Worm (Caenorhabditis elegans) whole organism, L4 larva: ENCODE results near the gene F14H12.6.

Source experiments
- F26F4.8 ChIP-seq: fragments of 200-800 bp; sonication (Bioruptor generic); conservative IDR thresholded peaks from 2 replicates; pipeline ENCODE4 v1.3.6; 2022; ENCODE audit warnings: missing genetic modification characterization, missing compliant biosample characterization
- F37D6.2 ChIP-seq: sonication (generic microtip); optimal IDR thresholded peaks from 2 replicates; lab custom pipeline; 2016; ENCODE audit warnings: mild to moderate bottlenecking, missing genetic modification characterization, missing compliant biosample characterization
- Y48G9A.11 ChIP-seq: fragments of 200-800 bp; sonication (Bioruptor generic); IDR thresholded peaks from 2 replicates; pipeline ENCODE4 v1.3.6; 2022; ENCODE audit warnings: missing genetic modification reagents, missing genetic modification characterization, missing compliant biosample characterization
- Y5F2A.4 ChIP-seq: fragments of 200-800 bp; sonication (Bioruptor generic); optimal IDR thresholded peaks from 2 replicates; lab custom pipeline; 2018; ENCODE audit warnings: mild to moderate bottlenecking, missing genetic modification characterization, missing compliant biosample characterization
- ZK337.2 ChIP-seq: fragments of 200-800 bp; sonication (Bioruptor generic); IDR thresholded peaks from 2 replicates; pipeline ENCODE4 v1.3.6; 2022; ENCODE audit warnings: missing genetic modification reagents, missing genetic modification characterization, missing compliant biosample characterization
- ZK546.5 ChIP-seq, 2 experiments: sonication (generic microtip); optimal IDR thresholded peaks; 2 replicates each; lab custom pipeline; 2017; ENCODE audit warnings: missing biosample characterization in 2 of 2, missing genetic modification characterization in 2 of 2
- aha-1 ChIP-seq: fragments of 150-350 bp; peaks from one replicate; lab custom pipeline; 2014; ENCODE audit warnings: missing biosample characterization, missing genetic modification characterization
- aly-2 ChIP-seq: sonication (generic microtip); optimal IDR thresholded peaks from 2 replicates; lab custom pipeline; 2018; ENCODE audit warnings: missing biosample characterization, missing genetic modification characterization
- ama-1 ChIP-seq: fragments of 150-350 bp; optimal IDR thresholded peaks from 2 replicates; lab custom pipeline; 2014; ENCODE audit warnings: inconsistent platforms, mixed read lengths
- ceh-20 ChIP-seq: fragments of 200-800 bp; sonication (Bioruptor generic); IDR thresholded peaks from 2 replicates; pipeline ENCODE4 v1.3.6; 2022; ENCODE audit warnings: missing genetic modification reagents, missing genetic modification characterization, missing compliant biosample characterization
- ceh-44 ChIP-seq: fragments of 200-800 bp; sonication (Bioruptor generic); IDR thresholded peaks from 2 replicates; pipeline ENCODE4 v1.3.6; 2022; ENCODE audit warnings: missing genetic modification reagents, missing genetic modification characterization, missing compliant biosample characterization
- ceh-82 ChIP-seq: sonication (generic microtip); optimal IDR thresholded peaks from 2 replicates; lab custom pipeline; 2017; ENCODE audit warnings: missing biosample characterization, missing genetic modification characterization
- ces-1 ChIP-seq: fragments of 150-350 bp; sonication (generic microtip); optimal IDR thresholded peaks from 4 replicates; lab custom pipeline; 2014; ENCODE audit warnings: missing biosample characterization, missing genetic modification reagents, missing genetic modification characterization
- ctbp-1 ChIP-seq: fragments of 200-800 bp; sonication (Bioruptor generic); IDR thresholded peaks from 2 replicates; pipeline ENCODE4 v1.3.6; 2022; ENCODE audit warnings: missing genetic modification reagents, missing genetic modification characterization, missing compliant biosample characterization
- daf-16 ChIP-seq, 3 experiments: sonication (generic microtip); optimal IDR thresholded peaks; 2 replicates each; lab custom pipeline; 2016 to 2017; ENCODE audit warnings: missing genetic modification characterization in 3 of 3, missing genetic modification reagents in 3 of 3, mild to moderate bottlenecking in 2 of 3, missing compliant biosample characterization in 2 of 3, missing biosample characterization in 1 of 3, moderate library complexity in 1 of 3
- daf-8 ChIP-seq: fragments of 200-800 bp; sonication (Bioruptor generic); IDR thresholded peaks from 2 replicates; pipeline ENCODE4 v1.3.6; 2022; ENCODE audit warnings: missing genetic modification characterization, missing compliant biosample characterization
- dmd-6 ChIP-seq: fragments of 200-800 bp; sonication (Bioruptor generic); IDR thresholded peaks from 2 replicates; pipeline ENCODE4 v1.3.6; 2022; ENCODE audit warnings: missing genetic modification reagents, missing genetic modification characterization, missing compliant biosample characterization
- dpl-1 ChIP-seq: fragments of 150-350 bp; optimal IDR thresholded peaks from 2 replicates; lab custom pipeline; 2014; ENCODE audit warnings: missing biosample characterization, missing genetic modification reagents, missing genetic modification characterization
- dve-1 ChIP-seq: sonication (generic microtip); optimal IDR thresholded peaks from 2 replicates; lab custom pipeline; 2017; ENCODE audit warnings: antibody characterized with exemption, mild to moderate bottlenecking, missing genetic modification characterization, missing compliant biosample characterization; ENCODE audit not compliant: insufficient read depth
- egl-27 ChIP-seq: sonication (generic microtip); optimal IDR thresholded peaks from 3 replicates; lab custom pipeline; 2017; ENCODE audit warnings: missing biosample characterization, missing genetic modification reagents, missing genetic modification characterization
- fkh-10 ChIP-seq: fragments of 150-350 bp; optimal IDR thresholded peaks from 2 replicates; lab custom pipeline; 2014; ENCODE audit warnings: missing biosample characterization, missing genetic modification reagents, missing genetic modification characterization
- fos-1 ChIP-seq: fragments of 150-350 bp; optimal IDR thresholded peaks from 2 replicates; lab custom pipeline; 2014; ENCODE audit warnings: missing biosample characterization, missing genetic modification characterization
- hlh-11 ChIP-seq: fragments of 200-800 bp; sonication (Bioruptor generic); optimal IDR thresholded peaks from 2 replicates; lab custom pipeline; 2018; ENCODE audit warnings: mild to moderate bottlenecking, missing genetic modification characterization, missing compliant biosample characterization
- hmg-1.1 ChIP-seq: fragments of 200-800 bp; sonication (Bioruptor generic); IDR thresholded peaks from 2 replicates; pipeline ENCODE4 v1.3.6; 2022; ENCODE audit warnings: missing genetic modification reagents, missing genetic modification characterization, missing compliant biosample characterization
- jun-1 ChIP-seq: fragments of 150-350 bp; optimal IDR thresholded peaks from 2 replicates; lab custom pipeline; 2014; ENCODE audit warnings: missing biosample characterization, missing genetic modification reagents, missing genetic modification characterization
- lin-29 ChIP-seq: fragments of 200-800 bp; sonication (Bioruptor generic); IDR thresholded peaks from 2 replicates; pipeline ENCODE4 v1.3.6; 2022; ENCODE audit warnings: missing genetic modification reagents, missing genetic modification characterization, missing compliant biosample characterization
- lir-3 ChIP-seq: sonication (generic microtip); optimal IDR thresholded peaks from 2 replicates; lab custom pipeline; 2016; ENCODE audit warnings: mild to moderate bottlenecking, missing genetic modification characterization, missing compliant biosample characterization
- lsy-2 ChIP-seq, 2 experiments: fragments of 150-350 bp in 1 of 2; sonication (generic microtip) in 1 of 2; optimal IDR thresholded peaks; 2 replicates each; lab custom pipeline; 2014 to 2017; ENCODE audit warnings: missing biosample characterization in 2 of 2, missing genetic modification characterization in 2 of 2
- madf-5 ChIP-seq, 2 experiments: fragments of 200-800 bp; sonication (Bioruptor generic); IDR thresholded peaks; 2 replicates each; pipeline ENCODE4 v1.3.6; 2022; ENCODE audit warnings: missing compliant biosample characterization in 2 of 2, missing genetic modification characterization in 2 of 2
- mdt-29 ChIP-seq: fragments of 200-800 bp; sonication (Bioruptor generic); IDR thresholded peaks from 2 replicates; pipeline ENCODE4 v1.3.6; 2022; ENCODE audit warnings: missing genetic modification reagents, missing genetic modification characterization, missing compliant biosample characterization
- mep-1 ChIP-seq: fragments of 150-350 bp; sonication (generic microtip); optimal IDR thresholded peaks from 3 replicates; lab custom pipeline; 2014; ENCODE audit warnings: missing biosample characterization, missing genetic modification characterization
- mxl-2 ChIP-seq: fragments of 200-800 bp; sonication (Bioruptor generic); conservative IDR thresholded peaks from 2 replicates; pipeline ENCODE4 v1.3.6; 2022; ENCODE audit warnings: missing genetic modification reagents, missing genetic modification characterization, missing compliant biosample characterization
- mxl-3 ChIP-seq: fragments of 200-800 bp; sonication (Bioruptor generic); optimal IDR thresholded peaks from 2 replicates; lab custom pipeline; 2018; ENCODE audit warnings: mild to moderate bottlenecking, missing genetic modification characterization, missing compliant biosample characterization
- nhr-11 ChIP-seq: fragments of 150-350 bp; optimal IDR thresholded peaks from 2 replicates; lab custom pipeline; 2014; ENCODE audit warnings: missing biosample characterization, missing genetic modification characterization
- nhr-28 ChIP-seq: fragments of 150-350 bp; optimal IDR thresholded peaks from 2 replicates; lab custom pipeline; 2014; ENCODE audit warnings: missing biosample characterization, missing genetic modification characterization
- nhr-42 ChIP-seq: fragments of 200-800 bp; sonication (Bioruptor generic); IDR thresholded peaks from 2 replicates; pipeline ENCODE4 v1.3.6; 2022; ENCODE audit warnings: missing genetic modification characterization, missing compliant biosample characterization
- nhr-76 ChIP-seq: fragments of 150-350 bp; optimal IDR thresholded peaks from 2 replicates; lab custom pipeline; 2014; ENCODE audit warnings: missing biosample characterization, missing genetic modification characterization
- rbr-2 ChIP-seq: sonication (generic microtip); optimal IDR thresholded peaks from 2 replicates; lab custom pipeline; 2016; ENCODE audit warnings: missing genotype, missing genetic modification characterization, missing compliant biosample characterization
- sdz-12 ChIP-seq: fragments of 200-800 bp; sonication (Bioruptor generic); optimal IDR thresholded peaks from 2 replicates; lab custom pipeline; 2018; ENCODE audit warnings: mild to moderate bottlenecking, missing genetic modification characterization, missing compliant biosample characterization
- tag-97 ChIP-seq: fragments of 200-800 bp; sonication (Bioruptor generic); IDR thresholded peaks from 2 replicates; pipeline ENCODE4 v1.3.6; 2022; ENCODE audit warnings: missing genetic modification characterization, missing compliant biosample characterization
- tra-1 ChIP-seq: fragments of 200-800 bp; sonication (Bioruptor generic); IDR thresholded peaks from 2 replicates; pipeline ENCODE4 v1.3.6; 2022; ENCODE audit warnings: missing genetic modification reagents, missing genetic modification characterization, missing compliant biosample characterization
- unc-130 ChIP-seq: sonication (generic microtip); optimal IDR thresholded peaks from 2 replicates; lab custom pipeline; 2016; ENCODE audit warnings: missing genetic modification reagents, missing genetic modification characterization, missing compliant biosample characterization
- unc-62 ChIP-seq, 3 experiments: fragments of 150-350 bp in 1 of 3; sonication (generic microtip); optimal IDR thresholded peaks in 2 of 3; peaks in 1 of 3; 1 replicate in 1 of 3; 2 replicates in 2 of 3; lab custom pipeline; 2014 to 2017; ENCODE audit warnings: missing biosample characterization in 3 of 3, missing genetic modification characterization in 3 of 3, missing genetic modification reagents in 3 of 3, missing genotype in 1 of 3
- vab-7 ChIP-seq: fragments of 200-800 bp; sonication (Bioruptor generic); IDR thresholded peaks from 2 replicates; pipeline ENCODE4 v1.3.6; 2022; ENCODE audit warnings: missing genetic modification reagents, missing genetic modification characterization, missing compliant biosample characterization
- zfp-2 ChIP-seq: sonication (generic microtip); optimal IDR thresholded peaks from 2 replicates; lab custom pipeline; 2016; ENCODE audit warnings: mild to moderate bottlenecking, missing genetic modification characterization, missing compliant biosample characterization
- zip-2 ChIP-seq: fragments of 150-350 bp; optimal IDR thresholded peaks from 2 replicates; lab custom pipeline; 2014; ENCODE audit warnings: missing biosample characterization, missing genetic modification characterization

F14H12.6 gene

ce11 chrX:4317095-4317494 is 40.3 kb downstream of the F14H12.6 start:
- TF ChIP-seq nhr-28 (no peak), lin-29 (no peak), mxl-2 (no peak), fkh-10 (peak; percentile 82), ces-1 (GFP tag; lab: Kevin White, UChicago) (peak; percentile 31)

ce11 chrX:4314939-4315338 is 42.4 kb downstream of the F14H12.6 start:
- TF ChIP-seq ces-1 (GFP tag; lab: Kevin White, UChicago) = peak; percentile 83
- TF ChIP-seq ctbp-1 (GFP tag; lab: Robert Waterston, UW) = peak; percentile 65
- TF ChIP-seq aly-2 (tag; lab: Kevin White, UChicago) = no peak
- no peak for TF ChIP-seq nhr-76 (tag; lab: Kevin White, UChicago)
- TF ChIP-seq fkh-10 = peak; percentile 90
- TF ChIP-seq madf-5 (GFP tag; IDR thresholded peaks at IDR 0.05; lab: Robert Waterston, UW) = no peak

ce11 chrX:4311668-4312067 is 45.7 kb downstream of the F14H12.6 start, which contains the start of gene C52B9.8:
Gene C52B9.8 (minus strand): TSS chrX:4311768.
- TF ChIP-seq tag-97 (GFP tag; lab: Robert Waterston, UW) = no peak
- TF ChIP-seq Y48G9A.11 (GFP tag; lab: Robert Waterston, UW) = no peak
- TF ChIP-seq dmd-6 = no peak
- no peak for TF ChIP-seq zfp-2 (tag; lab: Kevin White, UChicago)
- no peak for TF ChIP-seq nhr-11
- TF ChIP-seq mxl-3 (GFP tag; lab: Kevin White, UChicago) = no peak
- TF ChIP-seq sdz-12 (GFP tag; lab: Kevin White, UChicago) = no peak
- no peak for TF ChIP-seq mdt-29
- no peak for TF ChIP-seq ceh-44
- no peak for TF ChIP-seq aha-1 (tag; lab: Kevin White, UChicago)
- no peak for TF ChIP-seq egl-27 (tag; lab: Kevin White, UChicago)
- TF ChIP-seq aly-2 (tag; lab: Kevin White, UChicago) = no peak
- TF ChIP-seq fos-1 (tag; lab: Kevin White, UChicago) = no peak
- no peak for TF ChIP-seq ama-1 (lab: Kevin White, UChicago)
- no peak for TF ChIP-seq fkh-10
- TF ChIP-seq daf-8 (GFP tag; lab: Robert Waterston, UW) = no peak
- TF ChIP-seq hlh-11 (tag; lab: Kevin White, UChicago) = no peak

- TF ChIP-seq nhr-42 (GFP tag; lab: Robert Waterston, UW) (no peak), dpl-1 (GFP tag; lab: Kevin White, UChicago) (peak; percentile 39), lsy-2 (tag; optimal IDR thresholded peaks at IDR 0.05; lab: Kevin White, UChicago) (no peak), dmd-6 (peak; percentile 44; the same call in 1 of the 2 replicates), Y5F2A.4 (no peak), hmg-1.1 (peak; percentile 65), daf-16 (GFP tag; optimal IDR thresholded peaks at IDR 0.05; lab: Kevin White, UChicago) (no peak), daf-16 (tag; optimal IDR thresholded peaks at IDR 0.05; lab: Kevin White, UChicago) (peak; percentile 67), ZK337.2 (GFP tag; lab: Robert Waterston, UW) (no peak), tra-1 (GFP tag; lab: Robert Waterston, UW) (no peak), mep-1 (peak; percentile 62), vab-7 (GFP tag; lab: Robert Waterston, UW) (no peak), zip-2 (tag; lab: Kevin White, UChicago) (no peak), rbr-2 (tag; lab: Kevin White, UChicago) (peak; percentile 37), ZK546.5 (tag; optimal IDR thresholded peaks at IDR 0.05; lab: Kevin White, UChicago) (no peak), unc-130 (no peak), ceh-82 (no peak), lir-3 (tag; lab: Kevin White, UChicago) (no peak), ceh-20 (peak; percentile 34; the same call in 1 of the 2 replicates), F37D6.2 (tag; lab: Kevin White, UChicago) (no peak), aha-1 (tag; lab: Kevin White, UChicago) (peak; percentile 43), nhr-28 (peak; percentile 52), zfp-2 (tag; lab: Kevin White, UChicago) (no peak), dve-1 (tag; lab: Kevin White, UChicago) (no peak), jun-1 (tag; lab: Kevin White, UChicago) (no peak), F26F4.8 (GFP tag; lab: Robert Waterston, UW) (no peak), unc-62 (GFP tag; optimal IDR thresholded peaks at IDR 0.05 in 1 of 2; lab: Kevin White, UChicago) (no peak), unc-62 (tag; optimal IDR thresholded peaks at IDR 0.05; lab: Kevin White, UChicago) (no peak), ces-1 (GFP tag; lab: Kevin White, UChicago) (no peak), sdz-12 (GFP tag; lab: Kevin White, UChicago) (no peak)
Measured at ce11 chrX:4307559-4308005, 49.8 kb downstream of the F14H12.6 start.
